Fruit fly (Drosophila melanogaster) whole organism, embryonic: Measurements from ENCODE around the gene CHES-1-like.

Experiments used
- Asciz ChIP-seq: fragments of 200-800 bp; sonication (Bioruptor generic); optimal IDR thresholded peaks from 2 replicates; lab custom pipeline; 2017; ENCODE audit warnings: missing biosample characterization, mild to moderate bottlenecking, missing genetic modification characterization, missing genetic modification reagents
- Atf6 ChIP-seq: fragments of 200-800 bp; sonication (Bioruptor generic); IDR thresholded peaks from 2 replicates; pipeline ENCODE4 v1.3.6; 2022; ENCODE audit warnings: missing biosample characterization, missing genetic modification characterization
- Bgb ChIP-seq: fragments of 200-800 bp; sonication (Bioruptor generic); IDR thresholded peaks from 2 replicates; pipeline ENCODE4 v1.3.6; 2022; ENCODE audit warnings: missing biosample characterization, missing genetic modification characterization; ENCODE audit not compliant: partially characterized antibody
- CG10274 ChIP-seq: fragments of 200-800 bp; sonication (Bioruptor generic); optimal IDR thresholded peaks from 3 replicates; lab custom pipeline; 2017; ENCODE audit warnings: missing biosample characterization, mild to moderate bottlenecking, missing genetic modification characterization
- CG12236 ChIP-seq: fragments of 200-800 bp; sonication (Bioruptor generic); optimal IDR thresholded peaks from 2 replicates; lab custom pipeline; 2016; ENCODE audit warnings: missing biosample characterization, missing genetic modification characterization
- CG12659 ChIP-seq: fragments of 200-800 bp; sonication (Bioruptor generic); optimal IDR thresholded peaks from 3 replicates; lab custom pipeline; 2017; ENCODE audit warnings: mild to moderate bottlenecking, missing biosample characterization, missing genetic modification reagents, missing genetic modification characterization
- CG13123 ChIP-seq: fragments of 200-800 bp; sonication (Bioruptor generic); optimal IDR thresholded peaks from 2 replicates; lab custom pipeline; 2016; ENCODE audit warnings: missing biosample characterization, missing genetic modification characterization
- CG14441 ChIP-seq: fragments of 200-800 bp; sonication (Bioruptor generic); IDR thresholded peaks from 2 replicates; pipeline ENCODE4 v1.3.6; 2022; ENCODE audit warnings: missing biosample characterization, missing genetic modification characterization
- CG17568 ChIP-seq: fragments of 200-800 bp; sonication (Bioruptor generic); optimal IDR thresholded peaks from 2 replicates; lab custom pipeline; 2018; ENCODE audit warnings: missing biosample characterization, mild to moderate bottlenecking, missing genetic modification characterization, moderate library complexity
- CG1792 ChIP-seq: fragments of 200-800 bp; sonication (Bioruptor generic); optimal IDR thresholded peaks from 2 replicates; lab custom pipeline; 2016; ENCODE audit warnings: missing biosample characterization, missing genetic modification characterization
- CG34376 ChIP-seq: fragments of 200-800 bp; sonication (Bioruptor generic); optimal IDR thresholded peaks from 2 replicates; lab custom pipeline; 2018; ENCODE audit warnings: missing biosample characterization, mild to moderate bottlenecking, missing genetic modification characterization
- CG3847 ChIP-seq: fragments of 200-800 bp; sonication (Bioruptor generic); IDR thresholded peaks from 2 replicates; pipeline ENCODE4 v1.3.6; 2022; ENCODE audit warnings: missing biosample characterization, missing genetic modification characterization
- CG4360 ChIP-seq: fragments of 200-800 bp; sonication (Bioruptor generic); IDR thresholded peaks from 2 replicates; pipeline ENCODE4 v1.3.6; 2022; ENCODE audit warnings: missing biosample characterization, missing genetic modification characterization
- CG4820 ChIP-seq: fragments of 200-800 bp; sonication (Bioruptor generic); optimal IDR thresholded peaks from 3 replicates; lab custom pipeline; 2016; ENCODE audit warnings: missing biosample characterization, missing genetic modification characterization
- CG6254 ChIP-seq: fragments of 200-800 bp; sonication (Bioruptor generic); optimal IDR thresholded peaks from 3 replicates; lab custom pipeline; 2017; ENCODE audit warnings: mild to moderate bottlenecking, missing biosample characterization, missing genetic modification reagents, missing genetic modification characterization
- CG6654 ChIP-seq: fragments of 200-800 bp; sonication (Bioruptor generic); optimal IDR thresholded peaks from 2 replicates; lab custom pipeline; 2017; ENCODE audit warnings: missing biosample characterization, mild to moderate bottlenecking, missing genetic modification characterization
- CG7372 ChIP-seq: fragments of 200-800 bp; sonication (Bioruptor generic); IDR thresholded peaks from 2 replicates; pipeline ENCODE4 v1.3.6; 2022; ENCODE audit warnings: missing biosample characterization, missing genetic modification characterization
- CG7745 ChIP-seq: fragments of 200-800 bp; sonication (Bioruptor generic); optimal IDR thresholded peaks from 2 replicates; lab custom pipeline; 2018; ENCODE audit warnings: missing biosample characterization, mild to moderate bottlenecking, missing genetic modification characterization, moderate library complexity
- CHES-1-like ChIP-seq: fragments of 200-800 bp; sonication (Bioruptor generic); optimal IDR thresholded peaks from 2 replicates; lab custom pipeline; 2016; ENCODE audit warnings: missing biosample characterization, missing genetic modification characterization
- Camta ChIP-seq: fragments of 200-800 bp; sonication (Bioruptor generic); optimal IDR thresholded peaks from 2 replicates; lab custom pipeline; 2016; ENCODE audit warnings: missing biosample characterization, missing genetic modification characterization
- D19B ChIP-seq: fragments of 200-800 bp; sonication (Bioruptor generic); optimal IDR thresholded peaks from 2 replicates; lab custom pipeline; 2017; ENCODE audit warnings: missing biosample characterization, mild to moderate bottlenecking, missing genetic modification characterization
- E2f2 ChIP-seq: fragments of 200-800 bp; sonication (Bioruptor generic); IDR thresholded peaks from 2 replicates; pipeline ENCODE4 v1.3.6; 2022; ENCODE audit warnings: missing biosample characterization, missing genetic modification characterization
- Fer1 ChIP-seq: fragments of 200-800 bp; sonication (Bioruptor generic); optimal IDR thresholded peaks from 2 replicates; lab custom pipeline; 2017; ENCODE audit warnings: missing biosample characterization, mild to moderate bottlenecking, missing genetic modification characterization
- HHEX ChIP-seq: fragments of 200-800 bp; sonication (Bioruptor generic); optimal IDR thresholded peaks from 3 replicates; lab custom pipeline; 2017; ENCODE audit warnings: missing biosample characterization, mild to moderate bottlenecking, missing genetic modification characterization, missing genetic modification reagents
- HLH3B ChIP-seq: fragments of 200-800 bp; sonication (Bioruptor generic); IDR thresholded peaks from 2 replicates; pipeline ENCODE4 v1.3.6; 2022; ENCODE audit warnings: missing biosample characterization, missing genetic modification characterization
- Mrtf ChIP-seq: fragments of 200-800 bp; sonication (Bioruptor generic); IDR thresholded peaks from 3 replicates; pipeline ENCODE4 v1.3.6; 2022; ENCODE audit warnings: missing biosample characterization, missing genetic modification characterization
- NFAT ChIP-seq: fragments of 200-800 bp; sonication (Bioruptor generic); IDR thresholded peaks from 2 replicates; pipeline ENCODE4 v1.3.6; 2022; ENCODE audit warnings: missing biosample characterization, missing genetic modification characterization
- Vsx1 ChIP-seq: fragments of 200-800 bp; sonication (Bioruptor generic); optimal IDR thresholded peaks from 2 replicates; lab custom pipeline; 2017; ENCODE audit warnings: missing biosample characterization, mild to moderate bottlenecking, missing genetic modification characterization, missing genetic modification reagents
- YL-1 ChIP-seq: fragments of 200-800 bp; sonication (Bioruptor generic); optimal IDR thresholded peaks from 3 replicates; lab custom pipeline; 2017; ENCODE audit warnings: missing biosample characterization, mild to moderate bottlenecking, missing genetic modification characterization
- al ChIP-seq: fragments of 200-800 bp; sonication (Bioruptor generic); IDR thresholded peaks from 2 replicates; pipeline ENCODE4 v1.3.6; 2022; ENCODE audit warnings: missing biosample characterization, missing genetic modification characterization
- ase ChIP-seq: fragments of 200-800 bp; sonication (Bioruptor generic); IDR thresholded peaks from 3 replicates; pipeline ENCODE4 v1.3.6; 2022; ENCODE audit warnings: missing biosample characterization, missing genetic modification characterization
- cg ChIP-seq: fragments of 200-800 bp; sonication (Bioruptor generic); optimal IDR thresholded peaks from 3 replicates; lab custom pipeline; 2019; ENCODE audit warnings: missing biosample characterization, mild to moderate bottlenecking, missing genetic modification characterization, moderate library complexity
- crc ChIP-seq: fragments of 200-800 bp; sonication (Bioruptor generic); optimal IDR thresholded peaks from 2 replicates; lab custom pipeline; 2016; ENCODE audit warnings: missing biosample characterization, missing genetic modification characterization
- crol ChIP-seq: fragments of 200-800 bp; sonication (Bioruptor generic); IDR thresholded peaks from 2 replicates; pipeline ENCODE4 v1.3.6; 2022; ENCODE audit warnings: missing biosample characterization, missing genetic modification characterization
- da ChIP-seq: fragments of 200-800 bp; sonication (Bioruptor generic); optimal IDR thresholded peaks from 2 replicates; lab custom pipeline; 2016; ENCODE audit warnings: missing biosample characterization, missing genetic modification characterization
- fu2 ChIP-seq: fragments of 200-800 bp; sonication (Bioruptor generic); optimal IDR thresholded peaks from 2 replicates; lab custom pipeline; 2016; ENCODE audit warnings: missing biosample characterization, missing genetic modification characterization
- grau ChIP-seq: fragments of 200-800 bp; optimal IDR thresholded peaks from 3 replicates; lab custom pipeline; 2019; ENCODE audit warnings: missing biosample characterization, mild to moderate bottlenecking, missing genetic modification characterization, moderate library complexity
- jigr1 ChIP-seq: fragments of 200-800 bp; sonication (Bioruptor generic); IDR thresholded peaks from 3 replicates; pipeline ENCODE4 v1.3.6; 2022; ENCODE audit warnings: missing biosample characterization, missing genetic modification characterization
- kah ChIP-seq: fragments of 200-800 bp; sonication (Bioruptor generic); optimal IDR thresholded peaks from 2 replicates; lab custom pipeline; 2018; ENCODE audit warnings: missing biosample characterization, mild to moderate bottlenecking, missing genetic modification characterization
- lab ChIP-seq: fragments of 200-800 bp; sonication (Bioruptor generic); optimal IDR thresholded peaks from 3 replicates; lab custom pipeline; 2017; ENCODE audit warnings: missing biosample characterization, missing genetic modification characterization, mild to moderate bottlenecking, moderate library complexity, missing genetic modification reagents
- prd ChIP-seq, 3 experiments: fragments of >200 bp in 2 of 3; fragments of 200-800 bp in 1 of 3; sonication (Bioruptor generic) in 1 of 3; optimal IDR thresholded peaks in 2 of 3; IDR thresholded peaks in 1 of 3; 2 replicates in 2 of 3; 3 replicates in 1 of 3; pipeline versions ENCODE4 v1.3.6 to Lab custom; 2017 to 2022; ENCODE audit warnings: missing biosample characterization in 1 of 3, missing genetic modification characterization in 1 of 3
- row ChIP-seq: fragments of 200-800 bp; sonication (Bioruptor generic); IDR thresholded peaks from 3 replicates; pipeline ENCODE4 v1.3.6; 2022; ENCODE audit warnings: missing biosample characterization, missing genetic modification characterization
- sens ChIP-seq: fragments of 200-800 bp; sonication (Bioruptor generic); peaks from one replicate; lab custom pipeline; 2016; ENCODE audit warnings: missing biosample characterization, missing genetic modification characterization
- stc ChIP-seq: fragments of 200-800 bp; sonication (Bioruptor generic); IDR thresholded peaks from 2 replicates; pipeline ENCODE4 v1.3.6; 2022; ENCODE audit warnings: missing biosample characterization, missing genetic modification characterization
- tgo ChIP-seq: fragments of 200-800 bp; sonication (Bioruptor generic); IDR thresholded peaks from 3 replicates; pipeline ENCODE4 v1.3.6; 2022; ENCODE audit warnings: missing biosample characterization, missing genetic modification characterization
- tna ChIP-seq: fragments of 200-800 bp; sonication (Bioruptor generic); IDR thresholded peaks from 2 replicates; pipeline ENCODE4 v1.3.6; 2022; ENCODE audit warnings: missing biosample characterization, missing genetic modification characterization; ENCODE audit not compliant: partially characterized antibody
- zfh2 ChIP-seq: fragments of 200-800 bp; sonication (Bioruptor generic); optimal IDR thresholded peaks from 2 replicates; lab custom pipeline; 2016; ENCODE audit warnings: missing biosample characterization, missing genetic modification characterization

The CHES-1-like gene

DNA sequence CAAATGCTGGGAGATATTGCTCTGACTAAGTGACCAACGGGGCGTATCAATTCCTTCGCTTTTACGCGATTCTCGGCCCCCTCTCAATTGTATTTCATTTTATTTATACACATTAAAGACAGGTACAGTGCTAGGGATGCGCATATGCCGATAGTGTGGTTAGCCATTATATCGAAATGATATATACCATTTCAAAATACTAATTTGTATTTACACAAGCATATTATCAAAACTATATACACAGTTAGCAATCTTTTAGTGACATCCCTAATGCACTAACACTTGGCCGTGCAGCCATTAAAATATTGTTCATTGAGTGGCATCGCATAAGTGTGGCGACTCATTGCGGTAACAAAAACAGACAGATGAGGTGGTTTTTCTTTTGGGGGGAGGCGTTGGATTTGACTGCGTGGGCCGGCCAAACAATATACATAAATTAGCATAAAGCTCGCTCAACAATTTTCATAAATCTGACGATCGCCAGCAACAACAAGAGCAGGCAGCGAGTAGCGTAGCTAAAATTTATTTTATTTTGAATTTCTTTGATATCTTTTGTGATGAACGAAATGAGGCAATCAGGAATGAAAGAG is 42.5 kb downstream of the CHES-1-like start (continued):
- TF ChIP-seq da (GFP tag; lab: Kevin White, UChicago) (no peak), kah (GFP tag; lab: Kevin White, UChicago) (no peak), CG12236 (no peak), CG3847 (peak; percentile 31), CG4820 (GFP tag; lab: Kevin White, UChicago) (no peak), ase (GFP tag; lab: Robert Waterston, UW) (no peak), CG13123 (GFP tag; lab: Kevin White, UChicago) (no peak), fu2 (GFP tag; lab: Kevin White, UChicago) (no peak), CG1792 (GFP tag; lab: Kevin White, UChicago) (no peak), lab (peak; percentile 36), CG7745 (no peak), tgo (peak; percentile 19; the same call in 1 of the 3 replicates), CG10274 (GFP tag; lab: Kevin White, UChicago) (no peak), al (GFP tag; lab: Robert Waterston, UW) (0 out of 2 replicates have a peak, but pooled peaks have one; percentile 39)

- TF ChIP-seq crc, result no peak
- no peak for TF ChIP-seq CG14441
- peak; percentile 56; the same call in 1 of the 2 replicates for TF ChIP-seq crol
Measured at dm6 chrX:7663910-7664309, 45.3 kb downstream of the CHES-1-like start.

- 0 out of 2 replicates have a peak, but pooled peaks have one; percentile 38 for TF ChIP-seq CG4360 (GFP tag; lab: Robert Waterston, UW)
- TF ChIP-seq CG6654 (GFP tag; lab: Kevin White, UChicago), result no peak
- no peak for TF ChIP-seq jigr1 (GFP tag; lab: Robert Waterston, UW)
- TF ChIP-seq, all 482 proteins: peak for 1
Measured at dm6 chrX:7662425-7662824, 46.8 kb downstream of the CHES-1-like start.

- TF ChIP-seq Mrtf (GFP tag; lab: Robert Waterston, UW) (no peak), D19B (GFP tag; lab: Kevin White, UChicago) (no peak), CG17568 (GFP tag; lab: Kevin White, UChicago) (no peak), sens (GFP tag; lab: Kevin White, UChicago) (no peak), Bgb (GFP tag; lab: Robert Waterston, UW) (no peak), prd (optimal IDR thresholded peaks at IDR 0.05; lab: Kevin White, UChicago) (no peak), prd (GFP tag; IDR thresholded peaks at IDR 0.05; lab: Robert Waterston, UW) (no peak), grau (tag; lab: Kevin White, UChicago) (peak; percentile 18), E2f2 (GFP tag; lab: Robert Waterston, UW) (no peak), HHEX (no peak), cg (no peak), Atf6 (GFP tag; lab: Robert Waterston, UW) (no peak), Camta (no peak), CG12659 (GFP tag; lab: Kevin White, UChicago) (no peak), CG4360 (GFP tag; lab: Robert Waterston, UW) (no peak), CHES-1-like (no peak), CG7372 (no peak), HLH3B (GFP tag; lab: Robert Waterston, UW) (no peak), zfh2 (GFP tag; lab: Kevin White, UChicago) (no peak), tna (GFP tag; lab: Robert Waterston, UW) (no peak), Fer1 (GFP tag; lab: Kevin White, UChicago) (peak; percentile 8), YL-1 (GFP tag; lab: Kevin White, UChicago) (no peak), stc (no peak), CG6254 (GFP tag; lab: Kevin White, UChicago) (no peak), CG34376 (no peak), NFAT (GFP tag; lab: Robert Waterston, UW) (no peak), row (GFP tag; lab: Robert Waterston, UW) (0 out of 3 replicates have a peak, but pooled peaks have one; percentile 19), Asciz (no peak), Vsx1 (GFP tag; lab: Kevin White, UChicago) (no peak)
Measured at dm6 chrX:7657429-7657828, 51.8 kb downstream of the CHES-1-like start.
